Worm (Caenorhabditis elegans) whole organism, L4/young adult: ENCODE results near the gene nhr-63.
"Not testable (repeated sequence)": the region's sequence is repeated elsewhere in the genome, so short reads cannot be mapped to it uniquely, and the experiment has no call there.

ENCODE experiments used
- W03F9.2 ChIP-seq: fragments of 150-350 bp; optimal IDR thresholded peaks from 2 replicates; lab custom pipeline; 2014; ENCODE audit warnings: missing biosample characterization, missing genetic modification characterization
- dao-5 ChIP-seq: sonication (generic microtip); optimal IDR thresholded peaks from 2 replicates; lab custom pipeline; 2016; ENCODE audit warnings: missing genotype, missing genetic modification characterization, moderate library complexity, missing compliant biosample characterization
- him-1 ChIP-seq: sonication (generic microtip); optimal IDR thresholded peaks from 2 replicates; lab custom pipeline; 2016; ENCODE audit warnings: missing genotype, missing genetic modification reagents, missing genetic modification characterization, missing compliant biosample characterization

nhr-63 gene

ce11 chrV:16023559-16023958 lies 21.2 kb downstream of the nhr-63 start:
- no peak for TF ChIP-seq W03F9.2 (tag; lab: Kevin White, UChicago)
- TF ChIP-seq him-1 (tag; lab: Kevin White, UChicago): no peak
- TF ChIP-seq dao-5 (tag; lab: Kevin White, UChicago): no peak

- TF ChIP-seq him-1 (tag; lab: Kevin White, UChicago): no peak
- TF ChIP-seq W03F9.2 (tag; lab: Kevin White, UChicago): no peak
- no peak for TF ChIP-seq dao-5 (tag; lab: Kevin White, UChicago)
Observed at ce11 chrV:16024300-16024699, 21.9 kb downstream of the nhr-63 start, which contains the start of gene T10C6.6. TSS of gene T10C6.6 (plus strand) at chrV:16024326.

- TF ChIP-seq him-1 (tag; lab: Kevin White, UChicago): no peak
- TF ChIP-seq dao-5 (tag; lab: Kevin White, UChicago): no peak
- no peak for TF ChIP-seq W03F9.2 (tag; lab: Kevin White, UChicago)
Observed at ce11 chrV:16024917-16025316, 22.5 kb downstream of the nhr-63 start.

ce11 chrV:16029237-16029636 lies 26.8 kb downstream of the nhr-63 start:
- no peak for TF ChIP-seq him-1 (tag; lab: Kevin White, UChicago)
- TF ChIP-seq W03F9.2 (tag; lab: Kevin White, UChicago): no peak
- TF ChIP-seq dao-5 (tag; lab: Kevin White, UChicago): no peak

- TF ChIP-seq him-1 (tag; lab: Kevin White, UChicago) (no peak), W03F9.2 (tag; lab: Kevin White, UChicago) (no peak), dao-5 (tag; lab: Kevin White, UChicago) (no peak)
Observed at ce11 chrV:16031571-16031970, 29.2 kb downstream of the nhr-63 start, which contains the start of gene T10C6.7. TSS of gene T10C6.7 (minus strand) at chrV:16031713.

- TF ChIP-seq W03F9.2 (tag; lab: Kevin White, UChicago) (no peak), him-1 (tag; lab: Kevin White, UChicago) (no peak), dao-5 (tag; lab: Kevin White, UChicago) (no peak)
Observed at ce11 chrV:16032761-16033160, 30.4 kb downstream of the nhr-63 start, which contains the start of gene T10C6.16. TSS of gene T10C6.16 (minus strand) at chrV:16033005.

- TF ChIP-seq him-1 (tag; lab: Kevin White, UChicago) (no peak), W03F9.2 (tag; lab: Kevin White, UChicago) (no peak), dao-5 (tag; lab: Kevin White, UChicago) (no peak)
Observed at ce11 chrV:16033491-16033890, 31.1 kb downstream of the nhr-63 start.

- TF ChIP-seq W03F9.2 (tag; lab: Kevin White, UChicago) (no peak), dao-5 (tag; lab: Kevin White, UChicago) (no peak), him-1 (tag; lab: Kevin White, UChicago) (no peak)
Observed at ce11 chrV:16036166-16036565, 33.8 kb downstream of the nhr-63 start, which contains the start of gene T10C6.10. TSS of gene T10C6.10 (plus strand) at chrV:16036413.

ce11 chrV:16040140-16040827 lies 37.9 kb downstream of the nhr-63 start, which contains the start of the genes his-4 and his-3:
TSS of gene his-4 (minus strand) at chrV:16040515.
TSS of gene his-3 (plus strand) at chrV:16040808.
- TF ChIP-seq dao-5, him-1, W03F9.2 (tag; lab: Kevin White, UChicago): not testable (repeated sequence)

- TF ChIP-seq dao-5 (tag; lab: Kevin White, UChicago) (no peak), him-1 (tag; lab: Kevin White, UChicago) (no peak), W03F9.2 (tag; lab: Kevin White, UChicago) (no peak)
Observed at ce11 chrV:16041412-16041811, 39.0 kb downstream of the nhr-63 start.

ce11 chrV:16041925-16042742 lies 39.7 kb downstream of the nhr-63 start, which contains the start of the genes his-2 and his-1:
TSS of gene his-2 (minus strand) at chrV:16042283.
TSS of gene his-1 (plus strand) at chrV:16042520.
- TF ChIP-seq W03F9.2, him-1, dao-5 (tag; lab: Kevin White, UChicago): not testable (repeated sequence)

ce11 chrV:16042743-16043014 lies 40.3 kb downstream of the nhr-63 start:
- no peak for TF ChIP-seq W03F9.2 (tag; lab: Kevin White, UChicago)
- no peak for TF ChIP-seq dao-5 (tag; lab: Kevin White, UChicago)
- no peak for TF ChIP-seq him-1 (tag; lab: Kevin White, UChicago)

- TF ChIP-seq dao-5 (tag; lab: Kevin White, UChicago) (no peak), him-1 (tag; lab: Kevin White, UChicago) (no peak), W03F9.2 (tag; lab: Kevin White, UChicago) (no peak)
Observed at ce11 chrV:16043686-16044085, 41.3 kb downstream of the nhr-63 start.
